Fruit fly (Drosophila melanogaster): ENCODE results near the gene Aven.

DNA sequence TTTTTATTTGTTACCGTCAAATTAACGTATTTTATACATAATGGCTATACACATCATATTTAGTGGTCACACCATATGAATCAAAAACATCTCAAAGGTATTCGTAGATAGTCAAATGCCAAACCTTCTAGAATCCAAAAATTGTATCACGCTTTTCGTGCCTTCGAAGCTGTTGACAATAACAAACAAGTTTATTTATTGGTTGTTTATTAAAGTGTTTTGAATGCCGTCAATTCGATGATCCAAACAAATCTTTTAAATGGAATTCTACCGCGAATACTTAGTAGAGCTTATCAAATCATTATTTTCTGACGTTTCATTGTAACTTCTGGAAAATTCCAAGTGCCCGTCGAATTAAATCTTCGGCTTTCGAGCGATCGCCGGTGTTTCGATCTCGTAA lies 37.6 kb upstream of the Aven start:
- TF ChIP-seq CG8478 (optimal IDR thresholded peaks at IDR 0.05) (no peak), usp (GFP tag; optimal IDR thresholded peaks at IDR 0.05) (no peak), Dll (optimal IDR thresholded peaks at IDR 0.05) (no peak), psq (optimal IDR thresholded peaks at IDR 0.05) (no peak), EcR (GFP tag; optimal IDR thresholded peaks at IDR 0.05) (no peak), pan (optimal IDR thresholded peaks at IDR 0.05) (no peak)

Measured in whole organism.